Worm (Caenorhabditis elegans) whole organism, L4 larva: ENCODE measurements around the gene col-13.
"Not testable (repeated sequence)": the region's sequence is repeated elsewhere in the genome, so short reads cannot be mapped to it uniquely, and the experiment has no call there.

Experiments used
- F26F4.8 ChIP-seq: fragments of 200-800 bp; sonication (Bioruptor generic); conservative IDR thresholded peaks from 2 replicates; pipeline ENCODE4 v1.3.6; 2022; ENCODE audit warnings: missing genetic modification characterization, missing compliant biosample characterization
- ama-1 ChIP-seq: fragments of 150-350 bp; optimal IDR thresholded peaks from 2 replicates; lab custom pipeline; 2014; ENCODE audit warnings: inconsistent platforms, mixed read lengths
- ceh-82 ChIP-seq: sonication (generic microtip); optimal IDR thresholded peaks from 2 replicates; lab custom pipeline; 2017; ENCODE audit warnings: missing biosample characterization, missing genetic modification characterization
- daf-12 ChIP-seq: fragments of 150-350 bp; optimal IDR thresholded peaks from 2 replicates; lab custom pipeline; 2014; ENCODE audit warnings: missing biosample characterization, missing genetic modification reagents, missing genetic modification characterization
- hmg-1.1 ChIP-seq: fragments of 200-800 bp; sonication (Bioruptor generic); IDR thresholded peaks from 2 replicates; pipeline ENCODE4 v1.3.6; 2022; ENCODE audit warnings: missing genetic modification reagents, missing genetic modification characterization, missing compliant biosample characterization
- lin-13 ChIP-seq: fragments of 150-350 bp; optimal IDR thresholded peaks from 2 replicates; lab custom pipeline; 2014; ENCODE audit warnings: missing biosample characterization, missing genetic modification reagents, missing genetic modification characterization
- lir-3 ChIP-seq: sonication (generic microtip); optimal IDR thresholded peaks from 2 replicates; lab custom pipeline; 2016; ENCODE audit warnings: mild to moderate bottlenecking, missing genetic modification characterization, missing compliant biosample characterization
- nhr-10 ChIP-seq: fragments of 150-350 bp; optimal IDR thresholded peaks from 2 replicates; lab custom pipeline; 2014; ENCODE audit warnings: missing biosample characterization, missing genetic modification characterization
- nhr-11 ChIP-seq: fragments of 150-350 bp; optimal IDR thresholded peaks from 2 replicates; lab custom pipeline; 2014; ENCODE audit warnings: missing biosample characterization, missing genetic modification characterization
- nhr-25 ChIP-seq: sonication (generic microtip); optimal IDR thresholded peaks from 2 replicates; lab custom pipeline; 2017; ENCODE audit warnings: missing genetic modification characterization, mild to moderate bottlenecking, missing compliant biosample characterization, antibody characterized with exemption, moderate library complexity, borderline replicate concordance; ENCODE audit not compliant: insufficient read depth
- nhr-28 ChIP-seq: fragments of 150-350 bp; optimal IDR thresholded peaks from 2 replicates; lab custom pipeline; 2014; ENCODE audit warnings: missing biosample characterization, missing genetic modification characterization
- pha-4 ChIP-seq, 2 experiments: fragments of 150-350 bp in 1 of 2; fragments of 200-800 bp in 1 of 2; sonication (Bioruptor generic) in 1 of 2; IDR thresholded peaks in 1 of 2; optimal IDR thresholded peaks in 1 of 2; 2 replicates each; pipeline versions ENCODE4 v1.3.6 to Lab custom; 2014 to 2022; ENCODE audit warnings: missing genetic modification characterization in 2 of 2, missing genetic modification reagents in 2 of 2, missing biosample characterization in 1 of 2, missing compliant biosample characterization in 1 of 2

- not testable (repeated sequence) for TF ChIP-seq ama-1 (lab: Kevin White, UChicago); nhr-11 (tag; lab: Kevin White, UChicago); ceh-82 (tag; lab: Kevin White, UChicago); pha-4 (GFP tag; IDR thresholded peaks at IDR 0.05; lab: Robert Waterston, UW); pha-4 (tag; optimal IDR thresholded peaks at IDR 0.05; lab: Kevin White, UChicago); daf-12 (tag; lab: Kevin White, UChicago); F26F4.8 (GFP tag; lab: Robert Waterston, UW); lin-13 (GFP tag; lab: Kevin White, UChicago); hmg-1.1 (GFP tag; lab: Robert Waterston, UW); lir-3 (tag; lab: Kevin White, UChicago); nhr-28 (tag; lab: Kevin White, UChicago); nhr-10 (tag; lab: Kevin White, UChicago); nhr-25 (tag; lab: Kevin White, UChicago)
These were observed 35.1 kb upstream of the col-13 start for ce11 chrV:10456801-10457200.
